Fruit fly (Drosophila melanogaster) whole organism, prepupa: ENCODE results near the gene p23.

Experiments
- Blimp-1 ChIP-seq: fragments of 200-800 bp; sonication (Bioruptor generic); optimal IDR thresholded peaks from 3 replicates; lab custom pipeline; 2017; ENCODE audit warnings: missing biosample characterization, missing genetic modification characterization, mild to moderate bottlenecking, moderate library complexity, missing genetic modification reagents
- CG10631 ChIP-seq: fragments of 200-800 bp; sonication (Bioruptor generic); optimal IDR thresholded peaks from 2 replicates; lab custom pipeline; 2016; ENCODE audit warnings: missing biosample characterization, missing genetic modification characterization
- CG10669 ChIP-seq: fragments of 200-800 bp; sonication (Bioruptor generic); optimal IDR thresholded peaks from 3 replicates; lab custom pipeline; 2018; ENCODE audit warnings: missing biosample characterization, mild to moderate bottlenecking, missing genetic modification characterization, moderate library complexity
- CG11294 ChIP-seq: fragments of 200-800 bp; sonication (Bioruptor generic); IDR thresholded peaks from 2 replicates; pipeline ENCODE4 v1.3.6; 2022; ENCODE audit warnings: missing biosample characterization, missing genetic modification characterization
- CG11902 ChIP-seq: fragments of 200-800 bp; sonication (Bioruptor generic); optimal IDR thresholded peaks from 3 replicates; lab custom pipeline; 2016; ENCODE audit warnings: missing biosample characterization, missing genetic modification characterization
- CG15336 ChIP-seq: fragments of 200-800 bp; sonication (Bioruptor generic); IDR thresholded peaks from 2 replicates; pipeline ENCODE4 v1.3.6; 2022; ENCODE audit warnings: missing biosample characterization, missing genetic modification characterization
- CG1621 ChIP-seq: fragments of 200-800 bp; sonication (Bioruptor generic); optimal IDR thresholded peaks from 3 replicates; lab custom pipeline; 2018; ENCODE audit warnings: missing biosample characterization, mild to moderate bottlenecking, missing genetic modification characterization
- CG3032 ChIP-seq: fragments of 200-800 bp; optimal IDR thresholded peaks from 2 replicates; lab custom pipeline; 2019; ENCODE audit warnings: missing biosample characterization, mild to moderate bottlenecking, missing genetic modification characterization, moderate library complexity
- CG31627 ChIP-seq: fragments of 200-800 bp; sonication (Bioruptor generic); optimal IDR thresholded peaks from 3 replicates; lab custom pipeline; 2016; ENCODE audit warnings: missing biosample characterization, missing genetic modification characterization
- CG32006 ChIP-seq: fragments of 200-800 bp; sonication (Bioruptor generic); optimal IDR thresholded peaks from 3 replicates; lab custom pipeline; 2017; ENCODE audit warnings: missing biosample characterization, mild to moderate bottlenecking, missing genetic modification characterization
- CG3919 ChIP-seq: fragments of 200-800 bp; sonication (Bioruptor generic); optimal IDR thresholded peaks from 3 replicates; lab custom pipeline; 2016; ENCODE audit warnings: missing biosample characterization, missing genetic modification characterization
- CG6163 ChIP-seq: fragments of 200-800 bp; sonication (Bioruptor generic); IDR thresholded peaks from 3 replicates; pipeline ENCODE4 v1.3.6; 2022; ENCODE audit warnings: missing biosample characterization, missing genetic modification characterization
- CG6792 ChIP-seq: fragments of 200-800 bp; sonication (Bioruptor generic); optimal IDR thresholded peaks from 3 replicates; lab custom pipeline; 2016; ENCODE audit warnings: missing biosample characterization, missing genetic modification characterization
- CG6808 ChIP-seq: fragments of 200-800 bp; sonication (Bioruptor generic); optimal IDR thresholded peaks from 3 replicates; lab custom pipeline; 2017; ENCODE audit warnings: missing biosample characterization, missing genetic modification characterization, mild to moderate bottlenecking, moderate library complexity, missing genetic modification reagents
- CG7368 ChIP-seq: fragments of 200-800 bp; sonication (Bioruptor generic); optimal IDR thresholded peaks from 3 replicates; lab custom pipeline; 2016; ENCODE audit warnings: missing biosample characterization, missing genetic modification characterization
- CG8632 ChIP-seq: fragments of 200-800 bp; sonication (Bioruptor generic); optimal IDR thresholded peaks from 3 replicates; lab custom pipeline; 2016; ENCODE audit warnings: missing biosample characterization, missing genetic modification characterization
- CG9139 ChIP-seq: fragments of 200-800 bp; sonication (Bioruptor generic); optimal IDR thresholded peaks from 3 replicates; lab custom pipeline; 2017; ENCODE audit warnings: missing biosample characterization, mild to moderate bottlenecking, missing genetic modification characterization
- Eip78C ChIP-seq: fragments of 200-800 bp; sonication (Bioruptor generic); peaks from one replicate; lab custom pipeline; 2016; ENCODE audit warnings: missing biosample characterization, missing genetic modification characterization
- Eip93F ChIP-seq: fragments of 200-800 bp; sonication (Bioruptor generic); optimal IDR thresholded peaks from 2 replicates; lab custom pipeline; 2016; ENCODE audit warnings: missing biosample characterization, mild to moderate bottlenecking, missing genetic modification characterization
- Ets21C ChIP-seq: fragments of 200-800 bp; sonication (Bioruptor generic); optimal IDR thresholded peaks from 3 replicates; lab custom pipeline; 2016; ENCODE audit warnings: missing biosample characterization, missing genetic modification characterization
- Hr38 ChIP-seq: sonication (Bioruptor generic); optimal IDR thresholded peaks from 2 replicates; lab custom pipeline; 2016; ENCODE audit warnings: missing biosample characterization, missing genetic modification characterization
- Hr4 ChIP-seq: fragments of 200-800 bp; sonication (Bioruptor generic); optimal IDR thresholded peaks from 3 replicates; lab custom pipeline; 2016; ENCODE audit warnings: missing biosample characterization, missing genetic modification characterization
- Met ChIP-seq: fragments of 200-800 bp; sonication (Bioruptor generic); optimal IDR thresholded peaks from 3 replicates; lab custom pipeline; 2016; ENCODE audit warnings: missing biosample characterization, missing genetic modification characterization
- OdsH ChIP-seq: fragments of 200-800 bp; sonication (Bioruptor generic); optimal IDR thresholded peaks from 3 replicates; lab custom pipeline; 2016; ENCODE audit warnings: missing biosample characterization, missing genetic modification characterization
- Smox ChIP-seq: fragments of 200-800 bp; sonication (Bioruptor generic); optimal IDR thresholded peaks from 3 replicates; lab custom pipeline; 2016; ENCODE audit warnings: missing biosample characterization, missing genetic modification characterization
- Sox14 ChIP-seq: fragments of 200-800 bp; sonication (Bioruptor generic); optimal IDR thresholded peaks from 3 replicates; lab custom pipeline; 2016; ENCODE audit warnings: missing biosample characterization, missing genetic modification characterization
- achi ChIP-seq: fragments of 200-800 bp; sonication (Bioruptor generic); optimal IDR thresholded peaks from 3 replicates; lab custom pipeline; 2016; ENCODE audit warnings: missing biosample characterization, missing genetic modification characterization
- acj6 ChIP-seq: fragments of 200-800 bp; sonication (Bioruptor generic); optimal IDR thresholded peaks from 3 replicates; lab custom pipeline; 2016; ENCODE audit warnings: missing biosample characterization, missing genetic modification characterization
- dsx ChIP-seq: fragments of 200-800 bp; optimal IDR thresholded peaks from 3 replicates; lab custom pipeline; 2019; ENCODE audit warnings: missing biosample characterization, mild to moderate bottlenecking, missing genetic modification characterization, moderate library complexity; ENCODE audit not compliant: poor library complexity, severe bottlenecking
- eg ChIP-seq: fragments of 200-800 bp; sonication (Bioruptor generic); IDR thresholded peaks from 3 replicates; pipeline ENCODE4 v1.3.6; 2022; ENCODE audit warnings: missing biosample characterization, missing genetic modification characterization
- esn ChIP-seq: fragments of 200-800 bp; sonication (Bioruptor generic); optimal IDR thresholded peaks from 2 replicates; lab custom pipeline; 2016; ENCODE audit warnings: missing biosample characterization, mild to moderate bottlenecking, missing genetic modification characterization, moderate library complexity
- fd59A ChIP-seq: fragments of 200-800 bp; sonication (Bioruptor generic); optimal IDR thresholded peaks from 2 replicates; lab custom pipeline; 2017; ENCODE audit warnings: missing biosample characterization, mild to moderate bottlenecking, missing genetic modification characterization, missing genetic modification reagents
- fd85E ChIP-seq: fragments of 200-800 bp; sonication (Bioruptor generic); optimal IDR thresholded peaks from 3 replicates; lab custom pipeline; 2016; ENCODE audit warnings: missing biosample characterization, missing genetic modification characterization
- fkh ChIP-seq: fragments of 200-800 bp; sonication (Bioruptor generic); optimal IDR thresholded peaks from 3 replicates; lab custom pipeline; 2017; ENCODE audit warnings: missing biosample characterization, mild to moderate bottlenecking, missing genetic modification characterization, moderate library complexity
- pdm3 ChIP-seq: fragments of 200-800 bp; sonication (Bioruptor generic); optimal IDR thresholded peaks from 3 replicates; lab custom pipeline; 2016; ENCODE audit warnings: missing biosample characterization, missing genetic modification characterization
- spab ChIP-seq: fragments of 200-800 bp; sonication (Bioruptor generic); optimal IDR thresholded peaks from 2 replicates; lab custom pipeline; 2017; ENCODE audit warnings: missing biosample characterization, mild to moderate bottlenecking, missing genetic modification characterization, missing genetic modification reagents
- ss ChIP-seq, 2 experiments: fragments of 200-800 bp; sonication (Bioruptor generic); optimal IDR thresholded peaks; 2 replicates in 1 of 2; 3 replicates in 1 of 2; lab custom pipeline; 2017 to 2018; ENCODE audit warnings: mild to moderate bottlenecking in 2 of 2, missing biosample characterization in 2 of 2, missing genetic modification characterization in 2 of 2, moderate library complexity in 1 of 2
- topi ChIP-seq: fragments of 200-800 bp; sonication (Bioruptor generic); optimal IDR thresholded peaks from 3 replicates; lab custom pipeline; 2016; ENCODE audit warnings: missing biosample characterization, missing genetic modification characterization
- vri ChIP-seq: fragments of 200-800 bp; sonication (Bioruptor generic); optimal IDR thresholded peaks from 3 replicates; lab custom pipeline; 2016; ENCODE audit warnings: missing biosample characterization, mild to moderate bottlenecking, missing genetic modification characterization

The p23 gene

dm6 chr3R:9677734-9678341 is at the start of gene p23:
p23 (plus strand) TSS chr3R:9677927.
- TF ChIP-seq spab (GFP tag; lab: Kevin White, UChicago) (no peak), OdsH (GFP tag; lab: Kevin White, UChicago) (no peak), Ets21C (GFP tag; lab: Kevin White, UChicago) (no peak), CG31627 (GFP tag; lab: Kevin White, UChicago) (no peak), dsx (GFP tag; lab: Kevin White, UChicago) (peak; percentile 34), fkh (peak; percentile 11), CG10669 (GFP tag; lab: Kevin White, UChicago) (no peak), Sox14 (GFP tag; lab: Kevin White, UChicago) (peak; percentile 66), CG9139 (GFP tag; lab: Kevin White, UChicago) (peak; percentile 9), CG15336 (no peak), ss (GFP tag; optimal IDR thresholded peaks at IDR 0.05; lab: Kevin White, UChicago) (peak in 1 of 2 experiments; percentile 43), eg (GFP tag; lab: Robert Waterston, UW) (0 out of 3 replicates have a peak, but pooled peaks have one; percentile 9), achi (peak; percentile 81)

dm6 chr3R:9628036-9628435 is 49.7 kb upstream of the p23 start:
- no peak for TF ChIP-seq CG3919 (GFP tag; lab: Kevin White, UChicago)
- TF ChIP-seq CG32006 (GFP tag; lab: Kevin White, UChicago): no peak
- TF ChIP-seq Eip93F (GFP tag; lab: Kevin White, UChicago): no peak
- TF ChIP-seq CG10669 (GFP tag; lab: Kevin White, UChicago): no peak
- no peak for TF ChIP-seq fd59A
- TF ChIP-seq eg (GFP tag; lab: Robert Waterston, UW): 0 out of 3 replicates have a peak, but pooled peaks have one; percentile 20
- TF ChIP-seq OdsH (GFP tag; lab: Kevin White, UChicago): no peak
- TF ChIP-seq pdm3 (GFP tag; lab: Kevin White, UChicago): no peak
- TF ChIP-seq CG6808 (GFP tag; lab: Kevin White, UChicago): no peak

- TF ChIP-seq Eip78C (peak; percentile 32), CG3032 (tag; lab: Kevin White, UChicago) (no peak), fkh (peak; percentile 86), esn (GFP tag; lab: Kevin White, UChicago) (no peak)
These were observed 49.1 kb upstream of the p23 start for dm6 chr3R:9628607-9629006.

dm6 chr3R:9630053-9630632 is 47.6 kb upstream of the p23 start:
- TF ChIP-seq ss (GFP tag; optimal IDR thresholded peaks at IDR 0.05; lab: Kevin White, UChicago) (peak in 1 of 2 experiments; percentile 8), Hr4 (GFP tag; lab: Kevin White, UChicago) (no peak), vri (GFP tag; lab: Kevin White, UChicago) (peak; percentile 10), CG1621 (tag; lab: Kevin White, UChicago) (peak; percentile 0)
- TF ChIP-seq, all 60 proteins: peak for 3

- TF ChIP-seq vri (GFP tag; lab: Kevin White, UChicago) (peak; percentile 60), topi (GFP tag; lab: Kevin White, UChicago) (peak; percentile 33), acj6 (GFP tag; lab: Kevin White, UChicago) (no peak), CG32006 (GFP tag; lab: Kevin White, UChicago) (no peak), OdsH (GFP tag; lab: Kevin White, UChicago) (no peak), CG10631 (GFP tag; lab: Kevin White, UChicago) (no peak), CG8632 (GFP tag; lab: Kevin White, UChicago) (no peak), CG6792 (GFP tag; lab: Kevin White, UChicago) (no peak), CG11294 (GFP tag; lab: Robert Waterston, UW) (no peak), Hr4 (GFP tag; lab: Kevin White, UChicago) (no peak), fd85E (GFP tag; lab: Kevin White, UChicago) (no peak), pdm3 (GFP tag; lab: Kevin White, UChicago) (no peak), Sox14 (GFP tag; lab: Kevin White, UChicago) (no peak), fkh (peak; percentile 84), CG9139 (GFP tag; lab: Kevin White, UChicago) (no peak), CG11902 (GFP tag; lab: Kevin White, UChicago) (no peak), CG7368 (GFP tag; lab: Kevin White, UChicago) (peak; percentile 2), CG1621 (tag; lab: Kevin White, UChicago) (no peak), CG31627 (GFP tag; lab: Kevin White, UChicago) (no peak), Met (GFP tag; lab: Kevin White, UChicago) (no peak), CG3032 (tag; lab: Kevin White, UChicago) (peak; percentile 4), ss (GFP tag; optimal IDR thresholded peaks at IDR 0.05; lab: Kevin White, UChicago) (no peak), Blimp-1 (GFP tag; lab: Kevin White, UChicago) (no peak), spab (GFP tag; lab: Kevin White, UChicago) (no peak), Ets21C (GFP tag; lab: Kevin White, UChicago) (no peak), Smox (GFP tag; lab: Kevin White, UChicago) (no peak), Hr38 (GFP tag; lab: Kevin White, UChicago) (no peak), CG6163 (GFP tag; lab: Robert Waterston, UW) (no peak)
These were observed 47.1 kb upstream of the p23 start, which contains the start of gene Calr for dm6 chr3R:9630633-9631095. Calr (minus strand) TSS chr3R:9630851.
